Worm (Caenorhabditis elegans): ENCODE measurements around the gene glo-3.

- TF ChIP-seq Y5F2A.4 (GFP tag; optimal IDR thresholded peaks at IDR 0.05) (no peak), nhr-237 (tag; optimal IDR thresholded peaks at IDR 0.05) (no peak), arid-1 (GFP tag; conservative IDR thresholded peaks at IDR 0.05) (no peak), php-3 (GFP tag; IDR thresholded peaks at IDR 0.05) (no peak), T20F7.1 (GFP tag; optimal IDR thresholded peaks at IDR 0.05) (no peak), mep-1 (tag; optimal IDR thresholded peaks at IDR 0.05) (no peak), lin-15B (tag; optimal IDR thresholded peaks at IDR 0.05) (no peak), hmg-1.1 (GFP tag; IDR thresholded peaks at IDR 0.05) (no peak), rbr-2 (tag; optimal IDR thresholded peaks at IDR 0.05) (no peak), ztf-7 (tag; optimal IDR thresholded peaks at IDR 0.05) (no peak)
These were observed 19.5 kb downstream of the glo-3 start for ce11 chrX:10553048-10553447.

Data from whole organism, L4 larva.